Worm (Caenorhabditis elegans): ENCODE measurements around the gene R04B3.1.

DNA sequence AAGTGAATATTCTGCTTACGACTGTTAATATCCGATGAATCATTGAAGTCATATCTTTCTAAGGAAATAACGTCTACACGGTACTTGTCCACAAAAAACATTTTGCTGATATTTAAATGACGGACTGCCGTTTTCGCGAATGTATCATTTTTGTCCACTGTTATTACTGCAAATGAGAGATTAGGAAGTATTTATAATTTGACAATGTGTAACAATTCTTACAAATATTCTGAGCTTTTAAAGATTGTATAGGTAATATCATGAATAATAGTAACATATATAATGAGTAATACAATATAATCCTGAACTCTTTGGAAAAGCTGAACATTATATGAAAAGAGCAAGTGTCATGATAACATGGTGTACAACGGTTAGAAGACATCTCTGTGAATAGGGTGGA is 51.4 kb downstream of the R04B3.1 start, which contains the start of gene glr-7:
- TF ChIP-seq skn-1 (tag; optimal IDR thresholded peaks at IDR 0.05): no peak
- TF ChIP-seq nhr-10 (tag; optimal IDR thresholded peaks at IDR 0.05): no peak
- TF ChIP-seq nhr-77 (tag; optimal IDR thresholded peaks at IDR 0.05): no peak
- no peak for TF ChIP-seq nhr-28 (tag; optimal IDR thresholded peaks at IDR 0.05)
- no peak for TF ChIP-seq F10B5.3 (tag; optimal IDR thresholded peaks at IDR 0.05)
- TF ChIP-seq saeg-2 (GFP tag; IDR thresholded peaks at IDR 0.05): no peak

All from whole organism, L4 larva.